Fruit fly (Drosophila melanogaster): Measurements from ENCODE around the gene RnrL.
A peak's percentile ranks its signal among the peaks of the same experiment; 100 is the strongest.

The RnrL gene

dm6 chr2L:10305538-10306147, 22.1 kb downstream of the RnrL start:
- TF ChIP-seq Vsx2 (GFP tag; optimal IDR thresholded peaks at IDR 0.05; ENCODE audit: partially characterized antibody) (no peak), CG9705 (GFP tag; optimal IDR thresholded peaks at IDR 0.05) (no peak), Rel (GFP tag; optimal IDR thresholded peaks at IDR 0.05) (no peak), Rel (tag; optimal IDR thresholded peaks at IDR 0.05) (peak; percentile 92), usp (GFP tag; optimal IDR thresholded peaks at IDR 0.05) (no peak)

- TF ChIP-seq Rel (GFP tag; optimal IDR thresholded peaks at IDR 0.05) = no peak
- TF ChIP-seq Rel (tag; optimal IDR thresholded peaks at IDR 0.05) = peak; percentile 70
- no peak for TF ChIP-seq rgr (GFP tag; optimal IDR thresholded peaks at IDR 0.05)
- no peak for TF ChIP-seq foxo (GFP tag; optimal IDR thresholded peaks at IDR 0.05)
- TF ChIP-seq HLH106 (tag; optimal IDR thresholded peaks at IDR 0.05) = peak; percentile 21
- no peak for TF ChIP-seq usp (GFP tag; optimal IDR thresholded peaks at IDR 0.05)
- peak; percentile 69 for TF ChIP-seq woc (GFP tag; optimal IDR thresholded peaks at IDR 0.05)
- no peak for TF ChIP-seq CG9705 (GFP tag; optimal IDR thresholded peaks at IDR 0.05)
- TF ChIP-seq Dfd (GFP tag; optimal IDR thresholded peaks at IDR 0.05) = no peak
- TF ChIP-seq Dif (GFP tag; optimal IDR thresholded peaks at IDR 0.05; ENCODE audit: partially characterized antibody) = no peak
- TF ChIP-seq Hnf4 (GFP tag; optimal IDR thresholded peaks at IDR 0.05) = no peak
Measured at dm6 chr2L:10303786-10304185, 24.0 kb downstream of the RnrL start, which contains the start of gene nmd. TSS of gene nmd (minus strand) at chr2L:10303947.

dm6 chr2L:10301918-10302317, 25.8 kb downstream of the RnrL start, which contains the start of gene CG13138:
TSS of gene CG13138 (minus strand) at chr2L:10302018.
- no peak for TF ChIP-seq brk (GFP tag; optimal IDR thresholded peaks at IDR 0.05)
- TF ChIP-seq Dif (GFP tag; optimal IDR thresholded peaks at IDR 0.05; ENCODE audit: partially characterized antibody) = no peak
- no peak for TF ChIP-seq Jra (GFP tag; optimal IDR thresholded peaks at IDR 0.05)
- TF ChIP-seq dmrt93B (GFP tag; optimal IDR thresholded peaks at IDR 0.05) = no peak
- no peak for TF ChIP-seq CrebA (GFP tag; optimal IDR thresholded peaks at IDR 0.05; ENCODE audit: borderline replicate concordance)
- TF ChIP-seq Hr83 (GFP tag; optimal IDR thresholded peaks at IDR 0.05; ENCODE audit: poor library complexity, severe bottlenecking) = no peak

dm6 chr2L:10299810-10300147, 28.0 kb downstream of the RnrL start, which contains the start of gene CYLD:
TSS of gene CYLD (minus strand) at chr2L:10299847.
- TF ChIP-seq pan (optimal IDR thresholded peaks at IDR 0.05) (no peak), sage (GFP tag; optimal IDR thresholded peaks at IDR 0.05) (peak; percentile 7), Jra (GFP tag; optimal IDR thresholded peaks at IDR 0.05) (peak; percentile 56), dmrt93B (GFP tag; optimal IDR thresholded peaks at IDR 0.05) (no peak), ey (GFP tag; optimal IDR thresholded peaks at IDR 0.05) (peak; percentile 14), N (GFP tag; optimal IDR thresholded peaks at IDR 0.05) (no peak), br (GFP tag; optimal IDR thresholded peaks at IDR 0.05) (no peak), Hr83 (GFP tag; optimal IDR thresholded peaks at IDR 0.05; ENCODE audit: poor library complexity, severe bottlenecking) (no peak), Hnf4 (GFP tag; optimal IDR thresholded peaks at IDR 0.05) (peak; percentile 70), dl (GFP tag; optimal IDR thresholded peaks at IDR 0.05; ENCODE audit: insufficient read depth in 1 of 2, partially characterized antibody in 2 of 2) (no peak), Vsx2 (GFP tag; optimal IDR thresholded peaks at IDR 0.05; ENCODE audit: partially characterized antibody) (no peak), psq (GFP tag; optimal IDR thresholded peaks at IDR 0.05) (peak; percentile 25), tai (GFP tag; optimal IDR thresholded peaks at IDR 0.05) (no peak), HLH106 (tag; optimal IDR thresholded peaks at IDR 0.05) (peak; percentile 60), fru (GFP tag; optimal IDR thresholded peaks at IDR 0.05) (no peak), brk (GFP tag; optimal IDR thresholded peaks at IDR 0.05) (peak; percentile 68), OdsH (GFP tag; optimal IDR thresholded peaks at IDR 0.05) (peak; percentile 50), dsf (GFP tag; optimal IDR thresholded peaks at IDR 0.05; ENCODE audit: borderline replicate concordance) (no peak), rgr (GFP tag; optimal IDR thresholded peaks at IDR 0.05) (peak; percentile 64), GATAd (GFP tag; optimal IDR thresholded peaks at IDR 0.05) (no peak), CG9705 (GFP tag; optimal IDR thresholded peaks at IDR 0.05) (peak; percentile 34), woc (GFP tag; optimal IDR thresholded peaks at IDR 0.05) (peak; percentile 4), h (GFP tag; optimal IDR thresholded peaks at IDR 0.05) (no peak), Dfd (GFP tag; optimal IDR thresholded peaks at IDR 0.05) (no peak), Rel (GFP tag; optimal IDR thresholded peaks at IDR 0.05) (no peak), Rel (tag; optimal IDR thresholded peaks at IDR 0.05) (no peak), foxo (GFP tag; optimal IDR thresholded peaks at IDR 0.05) (peak in 1 of 2 experiments; percentile 62)
